Fruit fly (Drosophila melanogaster): ENCODE results near the gene Hus1-like.

The Hus1-like gene

dm6 chr3R:4811936-4812534, at the start of gene Hus1-like, which contains the start of gene ctrip:
Gene Hus1-like, minus strand, starts transcription at chr3R:4812096.
Gene ctrip, minus strand, starts transcription at chr3R:4812096.
- TF ChIP-seq kay (GFP tag; ENCODE audit: borderline replicate concordance) (peak; percentile 88), bab1 (GFP tag; optimal IDR thresholded peaks at IDR 0.05) (peak; percentile 74), CG7045 (GFP tag; optimal IDR thresholded peaks at IDR 0.05) (no peak), pad (GFP tag; optimal IDR thresholded peaks at IDR 0.05) (peak; percentile 2), CG33017 (tag; optimal IDR thresholded peaks at IDR 0.05) (no peak), tj (GFP tag; optimal IDR thresholded peaks at IDR 0.05) (peak; percentile 97), CG7101 (tag; optimal IDR thresholded peaks at IDR 0.05) (peak; percentile 40), Mnt (GFP tag; optimal IDR thresholded peaks at IDR 0.05) (peak; percentile 80)

- TF ChIP-seq cnc (optimal IDR thresholded peaks at IDR 0.05), result no peak
- no peak for TF ChIP-seq CG12768 (GFP tag; optimal IDR thresholded peaks at IDR 0.05)
These were observed 49.2 kb upstream of the Hus1-like start for dm6 chr3R:4861144-4861543.

dm6 chr3R:4858508-4859275, 46.8 kb upstream of the Hus1-like start:
- TF ChIP-seq CG5204 (GFP tag; optimal IDR thresholded peaks at IDR 0.05) (no peak), tj (GFP tag; optimal IDR thresholded peaks at IDR 0.05) (no peak), CG12768 (GFP tag; optimal IDR thresholded peaks at IDR 0.05) (no peak), CG7045 (GFP tag; optimal IDR thresholded peaks at IDR 0.05) (no peak), CG1620 (GFP tag; optimal IDR thresholded peaks at IDR 0.05) (no peak), CG14711 (tag; optimal IDR thresholded peaks at IDR 0.05) (no peak), kay (GFP tag; ENCODE audit: borderline replicate concordance) (no peak), toe (GFP tag; optimal IDR thresholded peaks at IDR 0.05) (no peak), Crg-1 (GFP tag; optimal IDR thresholded peaks at IDR 0.05) (no peak), Clk (GFP tag; optimal IDR thresholded peaks at IDR 0.05) (no peak), ovo (GFP tag; optimal IDR thresholded peaks at IDR 0.05) (no peak), CG7101 (tag; optimal IDR thresholded peaks at IDR 0.05) (no peak), CG33017 (tag; optimal IDR thresholded peaks at IDR 0.05) (no peak)

- TF ChIP-seq CG5204 (GFP tag; optimal IDR thresholded peaks at IDR 0.05) (no peak), cic (GFP tag; optimal IDR thresholded peaks at IDR 0.05) (no peak), kay (GFP tag; ENCODE audit: borderline replicate concordance) (no peak), CG12768 (GFP tag; optimal IDR thresholded peaks at IDR 0.05) (no peak), bab1 (GFP tag; optimal IDR thresholded peaks at IDR 0.05) (no peak), cnc (optimal IDR thresholded peaks at IDR 0.05) (no peak), CG7045 (GFP tag; optimal IDR thresholded peaks at IDR 0.05) (no peak), pad (GFP tag; optimal IDR thresholded peaks at IDR 0.05) (no peak), toe (GFP tag; optimal IDR thresholded peaks at IDR 0.05) (no peak), CG1620 (GFP tag; optimal IDR thresholded peaks at IDR 0.05) (no peak), Clk (GFP tag; optimal IDR thresholded peaks at IDR 0.05) (no peak), Crg-1 (GFP tag; optimal IDR thresholded peaks at IDR 0.05) (no peak), tj (GFP tag; optimal IDR thresholded peaks at IDR 0.05) (no peak), Hr96 (GFP tag; optimal IDR thresholded peaks at IDR 0.05) (no peak), CG14711 (tag; optimal IDR thresholded peaks at IDR 0.05) (no peak), Mnt (GFP tag; optimal IDR thresholded peaks at IDR 0.05) (no peak)
These were observed 46.1 kb upstream of the Hus1-like start for dm6 chr3R:4858018-4858417.

dm6 chr3R:4855711-4856110, 43.8 kb upstream of the Hus1-like start:
- TF ChIP-seq toe (GFP tag; optimal IDR thresholded peaks at IDR 0.05) (no peak), Hr96 (GFP tag; optimal IDR thresholded peaks at IDR 0.05) (no peak), Crg-1 (GFP tag; optimal IDR thresholded peaks at IDR 0.05) (no peak), bab1 (GFP tag; optimal IDR thresholded peaks at IDR 0.05) (no peak)

dm6 chr3R:4854216-4854615, 42.3 kb upstream of the Hus1-like start:
- TF ChIP-seq CG11617 (GFP tag; optimal IDR thresholded peaks at IDR 0.05), result no peak
- no peak for TF ChIP-seq ovo (GFP tag; optimal IDR thresholded peaks at IDR 0.05)
- TF ChIP-seq tj (GFP tag; optimal IDR thresholded peaks at IDR 0.05), result no peak
- no peak for TF ChIP-seq toe (GFP tag; optimal IDR thresholded peaks at IDR 0.05)
- TF ChIP-seq CG7101 (tag; optimal IDR thresholded peaks at IDR 0.05), result no peak
- no peak for TF ChIP-seq cic (GFP tag; optimal IDR thresholded peaks at IDR 0.05)
- TF ChIP-seq bab1 (GFP tag; optimal IDR thresholded peaks at IDR 0.05), result no peak
- no peak for TF ChIP-seq Clk (GFP tag; optimal IDR thresholded peaks at IDR 0.05)
- no peak for TF ChIP-seq cnc (optimal IDR thresholded peaks at IDR 0.05)
- no peak for TF ChIP-seq CG7045 (GFP tag; optimal IDR thresholded peaks at IDR 0.05)
- no peak for TF ChIP-seq CG5204 (GFP tag; optimal IDR thresholded peaks at IDR 0.05)
- TF ChIP-seq CG12768 (GFP tag; optimal IDR thresholded peaks at IDR 0.05), result no peak
- no peak for TF ChIP-seq pad (GFP tag; optimal IDR thresholded peaks at IDR 0.05)
- no peak for TF ChIP-seq Crg-1 (GFP tag; optimal IDR thresholded peaks at IDR 0.05)
- TF ChIP-seq CG1620 (GFP tag; optimal IDR thresholded peaks at IDR 0.05), result no peak

- no peak for TF ChIP-seq toe (GFP tag; optimal IDR thresholded peaks at IDR 0.05)
- TF ChIP-seq CG1620 (GFP tag; optimal IDR thresholded peaks at IDR 0.05), result no peak
- TF ChIP-seq tj (GFP tag; optimal IDR thresholded peaks at IDR 0.05), result no peak
- no peak for TF ChIP-seq Hr96 (GFP tag; optimal IDR thresholded peaks at IDR 0.05)
- TF ChIP-seq Clk (GFP tag; optimal IDR thresholded peaks at IDR 0.05), result no peak
- TF ChIP-seq ovo (GFP tag; optimal IDR thresholded peaks at IDR 0.05), result no peak
- no peak for TF ChIP-seq CG5204 (GFP tag; optimal IDR thresholded peaks at IDR 0.05)
- TF ChIP-seq Crg-1 (GFP tag; optimal IDR thresholded peaks at IDR 0.05), result no peak
- TF ChIP-seq Mnt (GFP tag; optimal IDR thresholded peaks at IDR 0.05), result no peak
- TF ChIP-seq kay (GFP tag; ENCODE audit: borderline replicate concordance), result no peak
- no peak for TF ChIP-seq cnc (optimal IDR thresholded peaks at IDR 0.05)
- no peak for TF ChIP-seq CG14711 (tag; optimal IDR thresholded peaks at IDR 0.05)
These were observed 41.6 kb upstream of the Hus1-like start for dm6 chr3R:4853504-4853903.

Data from whole organism, adult.